Fruit fly (Drosophila melanogaster) whole organism, embryonic: ENCODE data around the gene CG1575.

ENCODE experiments used
- CG14667 ChIP-seq: fragments of 200-800 bp; sonication (Bioruptor generic); IDR thresholded peaks from 2 replicates; pipeline ENCODE4 v1.3.6; 2022; ENCODE audit warnings: missing biosample characterization, missing genetic modification characterization
- CG6854 ChIP-seq: fragments of 200-800 bp; sonication (Bioruptor generic); optimal IDR thresholded peaks from 3 replicates; lab custom pipeline; 2017; ENCODE audit warnings: missing biosample characterization, mild to moderate bottlenecking, missing genetic modification characterization
- Sox100B ChIP-seq: fragments of 200-800 bp; sonication (Bioruptor generic); optimal IDR thresholded peaks from 3 replicates; lab custom pipeline; 2018; ENCODE audit warnings: missing biosample characterization, mild to moderate bottlenecking, missing genetic modification characterization
- hth ChIP-seq: fragments of >200 bp; optimal IDR thresholded peaks from 2 replicates; lab custom pipeline; 2017; ENCODE audit warnings: inconsistent platforms
- insv ChIP-seq, 2 experiments: fragments of 200-800 bp; sonication (Bioruptor generic); optimal IDR thresholded peaks; 3 replicates each; lab custom pipeline; 2016 to 2018; ENCODE audit warnings: missing biosample characterization in 2 of 2, missing genetic modification characterization in 2 of 2
- lov ChIP-seq, 2 experiments: fragments of 200-800 bp in 1 of 2; fragments of >200 bp in 1 of 2; sonication (Bioruptor generic) in 1 of 2; IDR thresholded peaks in 1 of 2; optimal IDR thresholded peaks in 1 of 2; 2 replicates in 1 of 2; 3 replicates in 1 of 2; pipeline versions ENCODE4 v1.3.6 to Lab custom; 2017 to 2022; ENCODE audit warnings: missing biosample characterization in 1 of 2, missing genetic modification characterization in 1 of 2
- zfh1 ChIP-seq: fragments of 200-800 bp; sonication (Bioruptor generic); IDR thresholded peaks from 3 replicates; pipeline ENCODE4 v1.3.6; 2022; ENCODE audit warnings: missing biosample characterization, missing genetic modification characterization

DNA sequence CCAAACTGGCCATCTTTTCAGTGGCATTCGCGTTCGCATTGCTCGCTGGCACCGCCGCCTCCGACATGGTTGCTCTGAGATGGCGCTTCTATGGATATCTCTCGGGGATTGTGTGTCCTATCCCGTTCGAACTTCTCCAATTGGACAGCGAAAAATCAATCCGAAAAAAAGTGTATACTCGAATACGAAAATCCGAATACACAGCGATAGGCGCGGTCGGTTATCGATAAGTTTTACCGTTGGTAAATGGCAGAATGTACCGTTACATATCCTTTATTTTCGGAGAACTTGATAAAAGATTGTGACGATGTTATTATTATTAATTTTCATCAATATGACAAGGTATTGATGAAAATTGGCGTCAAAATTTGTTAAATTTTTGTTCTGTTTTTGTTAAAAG is 35.3 kb downstream of the CG1575 start, which contains the start of gene Gbeta5:
- TF ChIP-seq hth (lab: Kevin White, UChicago) (no peak), insv (GFP tag; optimal IDR thresholded peaks at IDR 0.05; lab: Kevin White, UChicago) (peak in 1 of 2 experiments; percentile 83), lov (optimal IDR thresholded peaks at IDR 0.05; lab: Kevin White, UChicago) (no peak), lov (GFP tag; IDR thresholded peaks at IDR 0.05; lab: Robert Waterston, UW) (no peak), zfh1 (GFP tag; lab: Robert Waterston, UW) (no peak), CG14667 (GFP tag; lab: Robert Waterston, UW) (no peak), Sox100B (GFP tag; lab: Kevin White, UChicago) (no peak), CG6854 (GFP tag; lab: Kevin White, UChicago) (no peak)
